Fruit fly (Drosophila melanogaster) whole organism, adult: Measurements from ENCODE around the gene LysX.

Experiments used
- CG11617 ChIP-seq: fragments of 200-800 bp; sonication (Bioruptor generic); optimal IDR thresholded peaks from 2 replicates; lab custom pipeline; 2017; ENCODE audit warnings: mild to moderate bottlenecking, missing biosample characterization, missing genetic modification reagents, missing genetic modification characterization
- CG12768 ChIP-seq: fragments of 200-800 bp; sonication (Bioruptor generic); optimal IDR thresholded peaks from 2 replicates; lab custom pipeline; 2017; ENCODE audit warnings: missing biosample characterization, missing genetic modification characterization, mild to moderate bottlenecking, moderate library complexity, missing genetic modification reagents
- CG14711 ChIP-seq: fragments of 200-800 bp; sonication (Bioruptor generic); optimal IDR thresholded peaks from 2 replicates; lab custom pipeline; 2018; ENCODE audit warnings: missing biosample characterization, mild to moderate bottlenecking, missing genetic modification characterization, moderate library complexity
- CG1620 ChIP-seq: fragments of 200-800 bp; sonication (Bioruptor generic); optimal IDR thresholded peaks from 2 replicates; lab custom pipeline; 2016; ENCODE audit warnings: missing biosample characterization, missing genetic modification characterization
- CG33017 ChIP-seq: fragments of 200-800 bp; sonication (Bioruptor generic); optimal IDR thresholded peaks from 2 replicates; lab custom pipeline; 2018; ENCODE audit warnings: missing biosample characterization, mild to moderate bottlenecking, missing genetic modification characterization, moderate library complexity
- CG5204 ChIP-seq: fragments of 200-800 bp; sonication (Bioruptor generic); optimal IDR thresholded peaks from 2 replicates; lab custom pipeline; 2016; ENCODE audit warnings: missing biosample characterization, missing genetic modification characterization
- CG7045 ChIP-seq: fragments of 200-800 bp; sonication (Bioruptor generic); optimal IDR thresholded peaks from 2 replicates; lab custom pipeline; 2017; ENCODE audit warnings: missing biosample characterization, mild to moderate bottlenecking, missing genetic modification characterization
- CG7101 ChIP-seq: fragments of 200-800 bp; sonication (Bioruptor generic); optimal IDR thresholded peaks from 2 replicates; lab custom pipeline; 2018; ENCODE audit warnings: missing biosample characterization, mild to moderate bottlenecking, missing genetic modification characterization, moderate library complexity
- Clk ChIP-seq: fragments of 200-800 bp; sonication (Bioruptor generic); optimal IDR thresholded peaks from 2 replicates; lab custom pipeline; 2017; ENCODE audit warnings: missing biosample characterization, missing genetic modification characterization
- Crg-1 ChIP-seq: fragments of 200-800 bp; sonication (Bioruptor generic); optimal IDR thresholded peaks from 2 replicates; lab custom pipeline; 2016; ENCODE audit warnings: missing biosample characterization, missing genetic modification characterization
- Hr96 ChIP-seq: fragments of 200-800 bp; sonication (Bioruptor generic); optimal IDR thresholded peaks from 2 replicates; lab custom pipeline; 2016; ENCODE audit warnings: missing biosample characterization, missing genetic modification characterization
- Mnt ChIP-seq: fragments of 200-800 bp; sonication (Bioruptor generic); optimal IDR thresholded peaks from 2 replicates; lab custom pipeline; 2016; ENCODE audit warnings: missing biosample characterization, mild to moderate bottlenecking, missing genetic modification characterization
- bab1 ChIP-seq: fragments of 200-800 bp; sonication (Bioruptor generic); optimal IDR thresholded peaks from 3 replicates; lab custom pipeline; 2019; ENCODE audit warnings: missing biosample characterization, mild to moderate bottlenecking, missing genetic modification characterization, moderate library complexity
- cic ChIP-seq: fragments of 200-800 bp; sonication (Bioruptor generic); optimal IDR thresholded peaks from 2 replicates; lab custom pipeline; 2017; ENCODE audit warnings: missing biosample characterization, mild to moderate bottlenecking, missing genetic modification characterization, moderate library complexity
- cnc ChIP-seq, 2 experiments: fragments of >200 bp; optimal IDR thresholded peaks; 2 replicates each; lab custom pipeline; 2017
- kay ChIP-seq: fragments of 200-800 bp; sonication (Bioruptor generic); peaks from one replicate; lab custom pipeline; 2016; ENCODE audit warnings: missing biosample characterization, missing genetic modification characterization, borderline replicate concordance
- ovo ChIP-seq: fragments of 200-800 bp; sonication (Bioruptor generic); optimal IDR thresholded peaks from 2 replicates; lab custom pipeline; 2016; ENCODE audit warnings: missing biosample characterization, missing genetic modification characterization
- pad ChIP-seq: fragments of 200-800 bp; sonication (Bioruptor generic); optimal IDR thresholded peaks from 3 replicates; lab custom pipeline; 2017; ENCODE audit warnings: missing biosample characterization, missing genetic modification characterization, mild to moderate bottlenecking, moderate library complexity, missing genetic modification reagents
- tj ChIP-seq: fragments of 200-800 bp; sonication (Bioruptor generic); optimal IDR thresholded peaks from 3 replicates; lab custom pipeline; 2017; ENCODE audit warnings: missing biosample characterization, mild to moderate bottlenecking, missing genetic modification characterization, moderate library complexity
- toe ChIP-seq: fragments of 200-800 bp; sonication (Bioruptor generic); optimal IDR thresholded peaks from 2 replicates; lab custom pipeline; 2016; ENCODE audit warnings: missing biosample characterization, missing genetic modification characterization

The LysX gene

dm6 chr3L:1176515-1176914, 18.6 kb downstream of the LysX start:
- TF ChIP-seq kay (GFP tag; lab: Kevin White, UChicago): no peak
- TF ChIP-seq Crg-1 (GFP tag; lab: Kevin White, UChicago): no peak
- no peak for TF ChIP-seq bab1
- TF ChIP-seq CG12768 (GFP tag; lab: Kevin White, UChicago): no peak
- no peak for TF ChIP-seq CG7101 (tag; lab: Kevin White, UChicago)
- no peak for TF ChIP-seq tj (GFP tag; lab: Kevin White, UChicago)
- no peak for TF ChIP-seq toe (GFP tag; lab: Kevin White, UChicago)
- TF ChIP-seq CG1620 (GFP tag; lab: Kevin White, UChicago): no peak
- no peak for TF ChIP-seq pad (GFP tag; lab: Kevin White, UChicago)
- no peak for TF ChIP-seq CG14711 (tag; lab: Kevin White, UChicago)
- TF ChIP-seq CG11617: no peak
- TF ChIP-seq cic (GFP tag; lab: Kevin White, UChicago): no peak
- no peak for TF ChIP-seq CG5204
- no peak for TF ChIP-seq CG7045 (GFP tag; lab: Kevin White, UChicago)
- TF ChIP-seq ovo (GFP tag; lab: Kevin White, UChicago): no peak
- no peak for TF ChIP-seq Clk

- TF ChIP-seq CG12768 (GFP tag; lab: Kevin White, UChicago): no peak
- no peak for TF ChIP-seq Clk
- TF ChIP-seq pad (GFP tag; lab: Kevin White, UChicago): no peak
Measured at dm6 chr3L:1172858-1173257, 22.2 kb downstream of the LysX start.

dm6 chr3L:1170611-1171010, 24.5 kb downstream of the LysX start:
- TF ChIP-seq CG11617: no peak
- no peak for TF ChIP-seq cic (GFP tag; lab: Kevin White, UChicago)
- no peak for TF ChIP-seq tj (GFP tag; lab: Kevin White, UChicago)
- no peak for TF ChIP-seq kay (GFP tag; lab: Kevin White, UChicago)
- no peak for TF ChIP-seq CG14711 (tag; lab: Kevin White, UChicago)
- TF ChIP-seq CG33017 (tag; lab: Kevin White, UChicago): no peak
- no peak for TF ChIP-seq Crg-1 (GFP tag; lab: Kevin White, UChicago)
- no peak for TF ChIP-seq CG1620 (GFP tag; lab: Kevin White, UChicago)
- TF ChIP-seq Hr96 (GFP tag; lab: Kevin White, UChicago): no peak
- no peak for TF ChIP-seq CG12768 (GFP tag; lab: Kevin White, UChicago)

- TF ChIP-seq Hr96 (GFP tag; lab: Kevin White, UChicago) (no peak), bab1 (no peak), CG5204 (no peak), cic (GFP tag; lab: Kevin White, UChicago) (peak; percentile 27), Mnt (GFP tag; lab: Kevin White, UChicago) (no peak), CG7045 (GFP tag; lab: Kevin White, UChicago) (peak; percentile 8), CG14711 (tag; lab: Kevin White, UChicago) (no peak), CG1620 (GFP tag; lab: Kevin White, UChicago) (no peak)
Measured at dm6 chr3L:1169617-1170016, 25.5 kb downstream of the LysX start.

- TF ChIP-seq Clk (no peak), Crg-1 (GFP tag; lab: Kevin White, UChicago) (no peak), kay (GFP tag; lab: Kevin White, UChicago) (no peak), ovo (GFP tag; lab: Kevin White, UChicago) (no peak), CG7101 (tag; lab: Kevin White, UChicago) (no peak)
Measured at dm6 chr3L:1168445-1168844, 26.7 kb downstream of the LysX start.

dm6 chr3L:1166945-1167913, 27.9 kb downstream of the LysX start:
- TF ChIP-seq cnc (optimal IDR thresholded peaks at IDR 0.05; lab: Kevin White, UChicago) (no peak), CG7045 (GFP tag; lab: Kevin White, UChicago) (no peak), ovo (GFP tag; lab: Kevin White, UChicago) (no peak), kay (GFP tag; lab: Kevin White, UChicago) (no peak)

- TF ChIP-seq pad (GFP tag; lab: Kevin White, UChicago) (peak; percentile 61), tj (GFP tag; lab: Kevin White, UChicago) (no peak), Clk (peak; percentile 46), Mnt (GFP tag; lab: Kevin White, UChicago) (peak; percentile 41), cnc (optimal IDR thresholded peaks at IDR 0.05; lab: Kevin White, UChicago) (no peak), toe (GFP tag; lab: Kevin White, UChicago) (peak; percentile 48), cic (GFP tag; lab: Kevin White, UChicago) (peak; percentile 85), CG14711 (tag; lab: Kevin White, UChicago) (peak; percentile 72), CG5204 (no peak), bab1 (no peak), kay (GFP tag; lab: Kevin White, UChicago) (no peak), CG12768 (GFP tag; lab: Kevin White, UChicago) (peak; percentile 86), CG1620 (GFP tag; lab: Kevin White, UChicago) (peak; percentile 58), Crg-1 (GFP tag; lab: Kevin White, UChicago) (peak; percentile 91), CG7045 (GFP tag; lab: Kevin White, UChicago) (peak; percentile 86), CG7101 (tag; lab: Kevin White, UChicago) (peak; percentile 87), CG11617 (peak; percentile 66), CG33017 (tag; lab: Kevin White, UChicago) (peak; percentile 63), ovo (GFP tag; lab: Kevin White, UChicago) (peak; percentile 86), Hr96 (GFP tag; lab: Kevin White, UChicago) (peak; percentile 46)
Measured at dm6 chr3L:1166266-1166665, 28.8 kb downstream of the LysX start.
